Fruit fly (Drosophila melanogaster): ENCODE data around the gene Gr22f.
A peak's percentile ranks its signal among the peaks of the same experiment; 100 is the strongest.

Gr22f gene

DNA sequence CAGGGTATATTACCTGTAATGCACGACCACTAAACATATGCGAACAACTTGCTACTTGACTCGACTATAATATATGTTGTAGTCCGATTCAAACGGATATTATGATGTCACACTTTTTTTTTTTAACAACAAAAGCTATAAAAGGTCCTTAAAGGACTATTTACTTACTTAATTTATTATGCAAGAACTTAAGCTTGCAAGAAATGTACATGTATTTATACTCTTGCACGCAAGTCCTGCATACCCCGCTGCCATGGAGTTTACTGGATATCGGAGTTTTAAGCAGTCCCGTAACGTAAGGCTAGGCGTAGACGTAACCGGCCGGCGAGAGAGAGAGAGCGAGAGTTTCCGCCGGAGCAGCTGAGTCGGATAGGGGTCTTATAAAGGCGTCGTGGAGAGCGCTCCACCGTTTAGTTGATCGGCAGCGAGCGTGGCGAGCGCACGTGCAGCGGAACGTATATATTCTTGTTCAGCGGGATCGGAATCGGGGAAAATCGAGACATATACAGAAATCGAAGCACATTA, 19.1 kb downstream of the Gr22f start (continued):
- TF ChIP-seq sr (GFP tag; IDR thresholded peaks at IDR 0.05) = peak; percentile 45; the same call in 1 of the 3 replicates
- peak; percentile 64 for TF ChIP-seq trh (GFP tag; optimal IDR thresholded peaks at IDR 0.05)
- peak; percentile 36 for TF ChIP-seq CG13296 (GFP tag; optimal IDR thresholded peaks at IDR 0.05)
- TF ChIP-seq Atf-2 (GFP tag; optimal IDR thresholded peaks at IDR 0.05) = peak; percentile 87
- TF ChIP-seq ken (GFP tag; IDR thresholded peaks at IDR 0.05) = peak; percentile 82; the same call in 2 of the 3 replicates
- TF ChIP-seq CG5953 (GFP tag; IDR thresholded peaks at IDR 0.05) = peak; percentile 71; the same call in 1 of the 2 replicates
- TF ChIP-seq Ets65A (GFP tag) = peak; percentile 99
- peak; percentile 79; the same call in 1 of the 2 replicates for TF ChIP-seq Awh (GFP tag; IDR thresholded peaks at IDR 0.05)
- peak; percentile 48 for TF ChIP-seq CG3995 (GFP tag; optimal IDR thresholded peaks at IDR 0.05)
- peak; percentile 92 for TF ChIP-seq wor (GFP tag; IDR thresholded peaks at IDR 0.05)
- no peak for TF ChIP-seq lbe (GFP tag; optimal IDR thresholded peaks at IDR 0.05)
- peak; percentile 30 for TF ChIP-seq p53 (GFP tag; optimal IDR thresholded peaks at IDR 0.05)
- peak; percentile 87 for TF ChIP-seq CG12769 (tag; optimal IDR thresholded peaks at IDR 0.05)
- no peak; the same call in 1 of the 2 replicates for TF ChIP-seq sens-2 (GFP tag; IDR thresholded peaks at IDR 0.05)
- peak; percentile 72 for TF ChIP-seq her (GFP tag; optimal IDR thresholded peaks at IDR 0.05)
- peak; percentile 88 for TF ChIP-seq unpg (GFP tag; optimal IDR thresholded peaks at IDR 0.05)
- peak; percentile 89 for TF ChIP-seq HLH54F (GFP tag; optimal IDR thresholded peaks at IDR 0.05)
- peak; percentile 86 for TF ChIP-seq nau (GFP tag; optimal IDR thresholded peaks at IDR 0.05)
- TF ChIP-seq Hmx (GFP tag; optimal IDR thresholded peaks at IDR 0.05) = peak; percentile 83
- TF ChIP-seq CG17359 (tag; optimal IDR thresholded peaks at IDR 0.05) = peak; percentile 93
- TF ChIP-seq lov (optimal IDR thresholded peaks at IDR 0.05) = no peak
- TF ChIP-seq lov (GFP tag; IDR thresholded peaks at IDR 0.05) = peak; percentile 78; the same call in 2 of the 3 replicates
- TF ChIP-seq Dfd (GFP tag; optimal IDR thresholded peaks at IDR 0.05) = no peak
- peak; percentile 82 for TF ChIP-seq ems (GFP tag; optimal IDR thresholded peaks at IDR 0.05)
- peak; percentile 14 for TF ChIP-seq Hand (GFP tag; optimal IDR thresholded peaks at IDR 0.05)
- no peak for TF ChIP-seq Dip2 (GFP tag; IDR thresholded peaks at IDR 0.05)
- peak; percentile 89 for TF ChIP-seq ewg (GFP tag; optimal IDR thresholded peaks at IDR 0.05)
- TF ChIP-seq CG6683 (GFP tag; optimal IDR thresholded peaks at IDR 0.05) = peak; percentile 73
- TF ChIP-seq fu2 (GFP tag; optimal IDR thresholded peaks at IDR 0.05) = peak; percentile 83
- no peak for TF ChIP-seq CG11696 (GFP tag; IDR thresholded peaks at IDR 0.05)
- peak; percentile 82 for TF ChIP-seq CG11398 (GFP tag; optimal IDR thresholded peaks at IDR 0.05)
- peak; percentile 66 for TF ChIP-seq CG10147 (GFP tag; optimal IDR thresholded peaks at IDR 0.05)
- TF ChIP-seq B-H1 (GFP tag; IDR thresholded peaks at IDR 0.05) = peak; percentile 66
- peak; percentile 85; the same call in 3 of the 4 replicates for TF ChIP-seq chinmo (GFP tag; IDR thresholded peaks at IDR 0.05; ENCODE audit: partially characterized antibody)
- TF ChIP-seq Lim3 (GFP tag; IDR thresholded peaks at IDR 0.05) = peak; percentile 47; the same call in 1 of the 2 replicates
- no peak for TF ChIP-seq mld (GFP tag; IDR thresholded peaks at IDR 0.05; ENCODE audit: partially characterized antibody)
- TF ChIP-seq C15 (GFP tag; IDR thresholded peaks at IDR 0.05) = no peak
- TF ChIP-seq pnt (GFP tag; optimal IDR thresholded peaks at IDR 0.05) = peak; percentile 94
- peak; percentile 35 for TF ChIP-seq CG10565 (GFP tag; optimal IDR thresholded peaks at IDR 0.05)
- TF ChIP-seq fd64A (GFP tag; optimal IDR thresholded peaks at IDR 0.05) = peak; percentile 28
- peak; percentile 69 for TF ChIP-seq CG2202 (tag; optimal IDR thresholded peaks at IDR 0.05)
- TF ChIP-seq CG32532 (GFP tag; IDR thresholded peaks at IDR 0.05) = peak; percentile 85
- peak; percentile 84 for TF ChIP-seq Atf6 (GFP tag; IDR thresholded peaks at IDR 0.05)
- TF ChIP-seq CG6175 (GFP tag; IDR thresholded peaks at IDR 0.05) = no peak
- peak; percentile 84 for TF ChIP-seq Aef1 (GFP tag; IDR thresholded peaks at IDR 0.05)
- TF ChIP-seq CG30431 (GFP tag; optimal IDR thresholded peaks at IDR 0.05) = peak; percentile 84
- TF ChIP-seq CG17612 (GFP tag; IDR thresholded peaks at IDR 0.05) = peak; percentile 59; the same call in 1 of the 2 replicates
- no peak for TF ChIP-seq CG2199 (GFP tag; IDR thresholded peaks at IDR 0.05)
- peak; percentile 74 for TF ChIP-seq CG1792 (GFP tag; optimal IDR thresholded peaks at IDR 0.05)
- peak; percentile 47 for TF ChIP-seq luna (GFP tag; optimal IDR thresholded peaks at IDR 0.05)
- TF ChIP-seq CG3065 (GFP tag; optimal IDR thresholded peaks at IDR 0.05) = peak; percentile 53
- TF ChIP-seq dysf (GFP tag; IDR thresholded peaks at IDR 0.05) = peak; percentile 85
